Worm (Caenorhabditis elegans) whole organism, dauer: ENCODE data around the gene F21F8.5.

Experiments used
- unc-62 ChIP-seq: sonication (generic microtip); optimal IDR thresholded peaks from 2 replicates; lab custom pipeline; 2017; ENCODE audit warnings: missing biosample characterization, missing genetic modification reagents, missing genetic modification characterization

The F21F8.5 gene

ce11 chrV:8251075-8251474, 15.1 kb downstream of the F21F8.5 start:
- TF ChIP-seq unc-62: no peak

ce11 chrV:8250208-8250607, 15.9 kb downstream of the F21F8.5 start, which contains the start of gene C16D9.6:
Gene C16D9.6, minus strand, starts transcription at chrV:8250308.
- TF ChIP-seq unc-62: no peak

ce11 chrV:8247311-8248105, 18.6 kb downstream of the F21F8.5 start:
- TF ChIP-seq unc-62: no peak

- TF ChIP-seq unc-62: no peak
These were observed 20.7 kb downstream of the F21F8.5 start, which contains the start of gene C16D9.5 for ce11 chrV:8245457-8245856. Gene C16D9.5, minus strand, starts transcription at chrV:8245557.

- no peak for TF ChIP-seq unc-62
These were observed 22.9 kb downstream of the F21F8.5 start for ce11 chrV:8243201-8243600.

- no peak for TF ChIP-seq unc-62
These were observed 23.3 kb downstream of the F21F8.5 start, which contains the start of gene C16D9.4 for ce11 chrV:8242798-8243197. Gene C16D9.4, minus strand, starts transcription at chrV:8242898.

- TF ChIP-seq unc-62: no peak
These were observed 26.2 kb downstream of the F21F8.5 start, which contains the start of gene C16D9.3 for ce11 chrV:8239928-8240327. Gene C16D9.3, minus strand, starts transcription at chrV:8240028.

ce11 chrV:8238290-8238689, 27.8 kb downstream of the F21F8.5 start, which contains the start of gene rol-3:
Gene rol-3, minus strand, starts transcription at chrV:8238409.
- no peak for TF ChIP-seq unc-62

ce11 chrV:8235331-8235730, 30.8 kb downstream of the F21F8.5 start:
- no peak for TF ChIP-seq unc-62

- no peak for TF ChIP-seq unc-62
These were observed 36.1 kb downstream of the F21F8.5 start for ce11 chrV:8230056-8230455.

- no peak for TF ChIP-seq unc-62
These were observed 37.4 kb downstream of the F21F8.5 start for ce11 chrV:8228712-8229119.

ce11 chrV:8226812-8227211, 39.3 kb downstream of the F21F8.5 start, which contains the start of gene K07C11.10:
Gene K07C11.10, minus strand, starts transcription at chrV:8226912.
- no peak for TF ChIP-seq unc-62

- TF ChIP-seq unc-62: no peak
These were observed 41.5 kb downstream of the F21F8.5 start, which contains the start of gene pax-1 for ce11 chrV:8224634-8225033. Gene pax-1, plus strand, starts transcription at chrV:8224934.

ce11 chrV:8223417-8223816, 42.7 kb downstream of the F21F8.5 start:
- TF ChIP-seq unc-62: no peak

ce11 chrV:8221083-8221538, 45.0 kb downstream of the F21F8.5 start, which contains the start of the genes cogc-6 and air-1:
Gene cogc-6, minus strand, starts transcription at chrV:8221316.
Gene air-1, plus strand, starts transcription at chrV:8221488.
- TF ChIP-seq unc-62: no peak

- TF ChIP-seq unc-62: no peak
These were observed 46.6 kb downstream of the F21F8.5 start for ce11 chrV:8219550-8219949.

ce11 chrV:8217661-8218265, 48.4 kb downstream of the F21F8.5 start, which contains the start of gene K07C11.8:
Gene K07C11.8, minus strand, starts transcription at chrV:8217884.
- TF ChIP-seq unc-62: no peak
